Fruit fly (Drosophila melanogaster): Measurements from ENCODE around the gene sd.
A peak's percentile ranks its signal among the peaks of the same experiment; 100 is the strongest.

The sd gene

dm6 chrX:15813224-15813623 lies 9.1 kb downstream of the sd start (continued):
- TF ChIP-seq MTF-1 (GFP tag; optimal IDR thresholded peaks at IDR 0.05; ENCODE audit: borderline replicate concordance), result no peak
- TF ChIP-seq CG7357 (GFP tag; IDR thresholded peaks at IDR 0.05), result 0 out of 3 replicates have a peak, but pooled peaks have one; percentile 14
- TF ChIP-seq Neu2 (GFP tag; optimal IDR thresholded peaks at IDR 0.05; ENCODE audit: borderline replicate concordance), result no peak
- no peak for TF ChIP-seq Dll (GFP tag; IDR thresholded peaks at IDR 0.05; ENCODE audit: partially characterized antibody)
- no peak for TF ChIP-seq fd64A (GFP tag; optimal IDR thresholded peaks at IDR 0.05)
- TF ChIP-seq abd-A (tag; optimal IDR thresholded peaks at IDR 0.05), result peak; percentile 20
- no peak for TF ChIP-seq CG2889 (GFP tag; IDR thresholded peaks at IDR 0.05)
- TF ChIP-seq CG6791 (GFP tag; IDR thresholded peaks at IDR 0.05; ENCODE audit: partially characterized antibody), result no peak
- peak; percentile 5 for TF ChIP-seq Ets65A (GFP tag)
- no peak for TF ChIP-seq Lim3 (GFP tag; IDR thresholded peaks at IDR 0.05)
- TF ChIP-seq CG1233 (GFP tag; optimal IDR thresholded peaks at IDR 0.05), result no peak
- TF ChIP-seq crp (GFP tag; optimal IDR thresholded peaks at IDR 0.05), result no peak
- no peak for TF ChIP-seq Ptx1 (GFP tag; IDR thresholded peaks at IDR 0.05)
- no peak for TF ChIP-seq CG11085 (GFP tag; IDR thresholded peaks at IDR 0.05)
- TF ChIP-seq z (GFP tag; IDR thresholded peaks at IDR 0.05), result 0 out of 3 replicates have a peak, but pooled peaks have one; percentile 58
- no peak for TF ChIP-seq CG3726 (GFP tag; IDR thresholded peaks at IDR 0.05)
- TF ChIP-seq Deaf1 (tag; optimal IDR thresholded peaks at IDR 0.05), result peak; percentile 9
- no peak for TF ChIP-seq tup (GFP tag; optimal IDR thresholded peaks at IDR 0.05)
- TF ChIP-seq eyg (GFP tag; optimal IDR thresholded peaks at IDR 0.05), result no peak
- no peak for TF ChIP-seq br (optimal IDR thresholded peaks at IDR 0.05)
- peak; percentile 10 for TF ChIP-seq D19A (tag; optimal IDR thresholded peaks at IDR 0.05)
- TF ChIP-seq CG12659 (GFP tag; optimal IDR thresholded peaks at IDR 0.05), result no peak
- TF ChIP-seq kni (GFP tag; optimal IDR thresholded peaks at IDR 0.05), result no peak
- peak; percentile 83; the same call in 2 of the 3 replicates for TF ChIP-seq CG2199 (GFP tag; IDR thresholded peaks at IDR 0.05)
- TF ChIP-seq insv (GFP tag; optimal IDR thresholded peaks at IDR 0.05), result peak in 1 of 2 experiments; percentile 5
- no peak for TF ChIP-seq CG18619 (GFP tag; optimal IDR thresholded peaks at IDR 0.05)
- no peak for TF ChIP-seq lov (optimal IDR thresholded peaks at IDR 0.05)
- TF ChIP-seq lov (GFP tag; IDR thresholded peaks at IDR 0.05), result no peak
- no peak for TF ChIP-seq fd102C (GFP tag; optimal IDR thresholded peaks at IDR 0.05)
- TF ChIP-seq nom (GFP tag; optimal IDR thresholded peaks at IDR 0.05), result peak; percentile 20
- TF ChIP-seq chm (GFP tag; IDR thresholded peaks at IDR 0.05), result no peak
- no peak for TF ChIP-seq CG4617 (GFP tag; optimal IDR thresholded peaks at IDR 0.05; ENCODE audit: borderline replicate concordance)
- no peak for TF ChIP-seq CG12236 (GFP tag; optimal IDR thresholded peaks at IDR 0.05)
- no peak for TF ChIP-seq Pdp1 (GFP tag; optimal IDR thresholded peaks at IDR 0.05)
- TF ChIP-seq CTCF (GFP tag; optimal IDR thresholded peaks at IDR 0.05), result no peak
- 0 out of 2 replicates have a peak, but pooled peaks have one; percentile 11 for TF ChIP-seq CG13287 (GFP tag; IDR thresholded peaks at IDR 0.05; ENCODE audit: partially characterized antibody)
- no peak for TF ChIP-seq trem (tag; optimal IDR thresholded peaks at IDR 0.05)
- TF ChIP-seq CG12769 (tag; optimal IDR thresholded peaks at IDR 0.05), result peak; percentile 50
- TF ChIP-seq Hmx (GFP tag; optimal IDR thresholded peaks at IDR 0.05), result no peak
- no peak for TF ChIP-seq Sox100B (GFP tag; optimal IDR thresholded peaks at IDR 0.05)
- peak; percentile 75; the same call in 1 of the 4 replicates for TF ChIP-seq chinmo (GFP tag; IDR thresholded peaks at IDR 0.05; ENCODE audit: partially characterized antibody)
- peak; percentile 11 for TF ChIP-seq CG5180 (GFP tag; optimal IDR thresholded peaks at IDR 0.05)
- TF ChIP-seq CG33213 (GFP tag; optimal IDR thresholded peaks at IDR 0.05), result no peak
- TF ChIP-seq Elba2 (GFP tag; optimal IDR thresholded peaks at IDR 0.05), result no peak
- no peak for TF ChIP-seq CG15011 (GFP tag; optimal IDR thresholded peaks at IDR 0.05)
- TF ChIP-seq vnd (GFP tag; IDR thresholded peaks at IDR 0.05; ENCODE audit: partially characterized antibody), result no peak
- no peak for TF ChIP-seq CG16815 (GFP tag; optimal IDR thresholded peaks at IDR 0.05)
- peak in 1 of 3 experiments; percentile 68 for TF ChIP-seq Stat92E (GFP tag; optimal IDR thresholded peaks at IDR 0.05)
- no peak for TF ChIP-seq Dfd (GFP tag; optimal IDR thresholded peaks at IDR 0.05)
- no peak for TF ChIP-seq CG32532 (GFP tag; IDR thresholded peaks at IDR 0.05)
- TF ChIP-seq CHES-1-like (GFP tag; optimal IDR thresholded peaks at IDR 0.05), result no peak
